Worm (Caenorhabditis elegans) whole organism, young adult: ENCODE data around the gene nhr-261.
"Not testable (repeated sequence)": the region's sequence is repeated elsewhere in the genome, so short reads cannot be mapped to it uniquely, and the experiment has no call there.

Source experiments
- Y67H2A.10 ChIP-seq: fragments of 200-800 bp; sonication (Bioruptor generic); conservative IDR thresholded peaks from 2 replicates; pipeline ENCODE4 v1.3.6; 2022; ENCODE audit warnings: missing genetic modification reagents, missing genetic modification characterization, missing compliant biosample characterization
- ama-1 ChIP-seq, 3 experiments: fragments of 150-350 bp in 1 of 3; sonication (generic microtip) in 2 of 3; optimal IDR thresholded peaks; 2 replicates each; lab custom pipeline; 2014 to 2018; ENCODE audit warnings: missing biosample characterization in 2 of 3, missing genetic modification characterization in 2 of 3, missing genetic modification reagents in 2 of 3
- egrh-3 ChIP-seq: fragments of 200-800 bp; sonication (Bioruptor generic); IDR thresholded peaks from 2 replicates; pipeline ENCODE4 v1.3.6; 2022; ENCODE audit warnings: missing genetic modification reagents, missing genetic modification characterization, missing compliant biosample characterization
- nhr-80 ChIP-seq: sonication (generic microtip); optimal IDR thresholded peaks from 2 replicates; lab custom pipeline; 2016; ENCODE audit warnings: missing genetic modification characterization, missing compliant biosample characterization
- snpc-4 ChIP-seq, 5 experiments: fragments of 150-350 bp in 1 of 5; sonication (generic microtip) in 4 of 5; optimal IDR thresholded peaks; 2 replicates each; lab custom pipeline; 2014 to 2018; ENCODE audit warnings: missing genetic modification characterization in 5 of 5, missing biosample characterization in 3 of 5, antibody characterized with exemption in 2 of 5, mild to moderate bottlenecking in 2 of 5, missing compliant biosample characterization in 2 of 5, missing genotype in 2 of 5, moderate library complexity in 2 of 5, missing genetic modification reagents in 1 of 5

- TF ChIP-seq Y67H2A.10 (GFP tag; lab: Robert Waterston, UW); snpc-4 (GFP tag; optimal IDR thresholded peaks at IDR 0.05; lab: Kevin White, UChicago); snpc-4 (tag; optimal IDR thresholded peaks at IDR 0.05; lab: Kevin White, UChicago); nhr-80 (tag; lab: Kevin White, UChicago); ama-1 (optimal IDR thresholded peaks at IDR 0.05; lab: Kevin White, UChicago); ama-1 (GFP tag; optimal IDR thresholded peaks at IDR 0.05; lab: Kevin White, UChicago); egrh-3 (GFP tag; lab: Robert Waterston, UW): not testable (repeated sequence)
Observed at ce11 chrII:3816251-3816849, 48.2 kb downstream of the nhr-261 start, which contains the start of gene fbxa-24.
